ENCODE assay signal across 1 worm cellular context in the genomic region with DNA sequence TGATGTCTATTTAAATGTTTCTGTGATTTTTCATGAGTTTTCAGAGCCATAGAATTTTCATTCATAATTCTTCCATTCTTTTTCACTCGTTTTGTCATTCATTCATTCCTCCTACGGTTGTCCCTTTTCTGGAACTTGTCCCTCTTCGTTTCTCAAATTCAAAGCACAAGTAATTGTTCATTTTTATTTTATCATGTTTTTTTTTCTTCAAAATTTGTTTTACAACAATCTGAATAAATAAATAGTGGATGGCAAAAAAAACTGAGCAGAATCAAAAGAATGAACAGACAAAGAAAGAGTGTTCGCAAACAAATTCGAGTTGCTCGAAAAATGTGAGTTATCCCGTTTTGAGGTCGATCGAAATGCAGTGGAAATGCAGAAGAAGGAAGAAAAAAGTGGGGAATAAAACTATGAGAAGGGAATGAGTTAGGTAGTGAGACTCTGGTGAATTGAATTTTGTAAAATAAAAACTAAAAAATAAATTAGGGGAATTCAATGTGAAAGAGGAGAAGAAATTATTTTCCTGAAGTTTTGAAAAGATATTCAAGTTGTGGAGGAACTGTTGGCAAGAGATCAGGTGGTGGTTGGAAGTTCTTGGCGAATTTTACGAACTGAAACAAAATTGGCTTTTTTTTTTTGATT.
TF ChIP-seq lines count a peak whose summit lies in the region.

No protein-coding gene starts in this region.

TF ChIP-seq in whole organism, L4 larva, 104 proteins besides CTCF, POLR2A, EP300 and RAD21 (continued from another document):
- TF ChIP-seq F10B5.3 (tag; optimal IDR thresholded peaks at IDR 0.05; lab: Kevin White, UChicago) = no peak
- TF ChIP-seq unc-39 (tag; optimal IDR thresholded peaks at IDR 0.05; lab: Kevin White, UChicago) = no peak
- TF ChIP-seq ZK337.2 (GFP tag; IDR thresholded peaks at IDR 0.05; lab: Robert Waterston, UW) = no peak
- no peak for TF ChIP-seq ces-1 (GFP tag; optimal IDR thresholded peaks at IDR 0.05; lab: Kevin White, UChicago)
- no peak for TF ChIP-seq saeg-2 (GFP tag; IDR thresholded peaks at IDR 0.05; lab: Robert Waterston, UW)
- TF ChIP-seq nhr-11 (tag; optimal IDR thresholded peaks at IDR 0.05; lab: Kevin White, UChicago) = no peak
- 0 out of 2 replicates have a peak, but pooled peaks have one; percentile 35 for TF ChIP-seq lim-7 (GFP tag; IDR thresholded peaks at IDR 0.05; lab: Robert Waterston, UW)
- no peak for TF ChIP-seq Y105C5A.15 (GFP tag; IDR thresholded peaks at IDR 0.05; lab: Robert Waterston, UW)
- TF ChIP-seq ztf-11 (tag; optimal IDR thresholded peaks at IDR 0.05; lab: Kevin White, UChicago) = no peak
- TF ChIP-seq dve-1 (tag; optimal IDR thresholded peaks at IDR 0.05; lab: Kevin White, UChicago; ENCODE audit: insufficient read depth) = peak; percentile 37
- no peak for TF ChIP-seq spr-3 (GFP tag; optimal IDR thresholded peaks at IDR 0.05; lab: Kevin White, UChicago)
- peak; percentile 29; the same call in 1 of the 2 replicates for TF ChIP-seq lin-38 (GFP tag; IDR thresholded peaks at IDR 0.05; lab: Robert Waterston, UW)
- no peak for TF ChIP-seq mdl-1 (tag; optimal IDR thresholded peaks at IDR 0.05; lab: Kevin White, UChicago)
- TF ChIP-seq skn-1 (tag; optimal IDR thresholded peaks at IDR 0.05; lab: Kevin White, UChicago) = no peak
- TF ChIP-seq madf-5 (GFP tag; IDR thresholded peaks at IDR 0.05; lab: Robert Waterston, UW) = no peak
- TF ChIP-seq F49E8.2 (tag; optimal IDR thresholded peaks at IDR 0.05; lab: Kevin White, UChicago; ENCODE audit: borderline replicate concordance) = no peak
- no peak for TF ChIP-seq F44E2.7 (GFP tag; IDR thresholded peaks at IDR 0.05; lab: Robert Waterston, UW)
- TF ChIP-seq ceh-20 (GFP tag; IDR thresholded peaks at IDR 0.05; lab: Robert Waterston, UW) = no peak
- no peak for TF ChIP-seq unc-130 (GFP tag; optimal IDR thresholded peaks at IDR 0.05; lab: Kevin White, UChicago)
- peak; percentile 47 for TF ChIP-seq hlh-11 (tag; optimal IDR thresholded peaks at IDR 0.05; lab: Kevin White, UChicago)
- no peak for TF ChIP-seq ceh-32 (tag; optimal IDR thresholded peaks at IDR 0.05; lab: Kevin White, UChicago; ENCODE audit: poor library complexity)
- no peak for TF ChIP-seq nhr-6 (tag; optimal IDR thresholded peaks at IDR 0.05; lab: Kevin White, UChicago)
- no peak for TF ChIP-seq F37D6.2 (tag; optimal IDR thresholded peaks at IDR 0.05; lab: Kevin White, UChicago)
- TF ChIP-seq nhr-41 (GFP tag; IDR thresholded peaks at IDR 0.05; lab: Robert Waterston, UW) = no peak
- TF ChIP-seq nhr-102 (tag; optimal IDR thresholded peaks at IDR 0.05; lab: Kevin White, UChicago) = no peak
- no peak for TF ChIP-seq mxl-2 (GFP tag; conservative IDR thresholded peaks at IDR 0.05; lab: Robert Waterston, UW)
- TF ChIP-seq ceh-82 (tag; optimal IDR thresholded peaks at IDR 0.05; lab: Kevin White, UChicago) = no peak
- peak; percentile 11 for TF ChIP-seq rbr-2 (tag; optimal IDR thresholded peaks at IDR 0.05; lab: Kevin White, UChicago)
- peak; percentile 55 for TF ChIP-seq zip-2 (tag; optimal IDR thresholded peaks at IDR 0.05; lab: Kevin White, UChicago)
- peak; percentile 44 for TF ChIP-seq mep-1 (tag; optimal IDR thresholded peaks at IDR 0.05; lab: Kevin White, UChicago)
- peak; percentile 53; the same call in 1 of the 2 replicates for TF ChIP-seq arid-1 (GFP tag; conservative IDR thresholded peaks at IDR 0.05; lab: Robert Waterston, UW)
- no peak for TF ChIP-seq attf-4 (tag; optimal IDR thresholded peaks at IDR 0.05; lab: Kevin White, UChicago)
